Fruit fly (Drosophila melanogaster): ENCODE measurements around the gene CG4367.

The CG4367 gene

DNA sequence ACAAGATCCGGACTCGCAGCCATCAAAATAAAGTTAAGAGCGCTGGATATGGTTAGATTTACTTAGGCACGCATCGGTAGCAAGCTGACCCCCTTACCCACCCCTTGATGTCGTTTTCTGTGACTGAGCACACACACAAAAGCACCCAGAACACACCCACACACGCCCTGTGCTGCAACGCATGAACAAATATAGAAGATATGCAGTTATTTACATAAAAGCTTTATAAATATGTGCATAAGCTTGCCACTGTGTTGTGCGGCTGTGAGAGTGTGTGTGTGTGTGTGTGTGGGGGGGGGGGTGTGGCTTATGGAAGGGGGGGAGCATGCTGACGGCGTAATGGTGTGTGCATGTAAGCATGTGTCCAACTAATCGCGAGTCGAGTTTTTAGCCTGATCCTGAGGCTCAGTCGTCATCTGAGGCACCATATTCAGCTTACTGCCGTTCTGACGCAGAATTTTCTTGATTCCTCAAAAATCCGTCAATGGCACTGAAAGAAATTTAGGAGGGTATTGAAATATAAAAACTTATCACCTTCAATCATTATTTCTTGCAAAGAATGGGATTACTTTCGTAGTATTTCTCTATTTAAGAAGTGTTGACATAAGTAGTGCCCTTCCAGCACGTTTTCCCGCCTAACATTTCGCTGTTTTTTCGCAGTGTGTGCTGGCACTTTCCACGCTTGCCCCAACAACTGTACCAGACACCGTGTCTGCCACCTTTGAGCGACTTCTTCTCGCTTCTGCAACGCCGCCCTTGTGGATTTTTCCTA, 18.9 kb downstream of the CG4367 start (continued):
- TF ChIP-seq eve (GFP tag; optimal IDR thresholded peaks at IDR 0.05) (no peak), sima (GFP tag; optimal IDR thresholded peaks at IDR 0.05) (no peak), h (optimal IDR thresholded peaks at IDR 0.05) (no peak), YL-1 (GFP tag; optimal IDR thresholded peaks at IDR 0.05) (peak; percentile 3), CG33213 (GFP tag; optimal IDR thresholded peaks at IDR 0.05) (peak; percentile 9), HLHmδ (GFP tag; optimal IDR thresholded peaks at IDR 0.05) (peak; percentile 71), psq (GFP tag; optimal IDR thresholded peaks at IDR 0.05) (peak; percentile 57), caup (GFP tag; optimal IDR thresholded peaks at IDR 0.05; ENCODE audit: severe bottlenecking) (no peak), gsb (GFP tag; IDR thresholded peaks at IDR 0.05) (no peak), vvl (GFP tag; IDR thresholded peaks at IDR 0.05) (peak; percentile 53), CG3838 (GFP tag; optimal IDR thresholded peaks at IDR 0.05) (peak; percentile 28), CG10543 (GFP tag; optimal IDR thresholded peaks at IDR 0.05) (peak; percentile 49), Six4 (GFP tag; optimal IDR thresholded peaks at IDR 0.05) (no peak), CG1602 (GFP tag; optimal IDR thresholded peaks at IDR 0.05) (peak; percentile 38)

DNA sequence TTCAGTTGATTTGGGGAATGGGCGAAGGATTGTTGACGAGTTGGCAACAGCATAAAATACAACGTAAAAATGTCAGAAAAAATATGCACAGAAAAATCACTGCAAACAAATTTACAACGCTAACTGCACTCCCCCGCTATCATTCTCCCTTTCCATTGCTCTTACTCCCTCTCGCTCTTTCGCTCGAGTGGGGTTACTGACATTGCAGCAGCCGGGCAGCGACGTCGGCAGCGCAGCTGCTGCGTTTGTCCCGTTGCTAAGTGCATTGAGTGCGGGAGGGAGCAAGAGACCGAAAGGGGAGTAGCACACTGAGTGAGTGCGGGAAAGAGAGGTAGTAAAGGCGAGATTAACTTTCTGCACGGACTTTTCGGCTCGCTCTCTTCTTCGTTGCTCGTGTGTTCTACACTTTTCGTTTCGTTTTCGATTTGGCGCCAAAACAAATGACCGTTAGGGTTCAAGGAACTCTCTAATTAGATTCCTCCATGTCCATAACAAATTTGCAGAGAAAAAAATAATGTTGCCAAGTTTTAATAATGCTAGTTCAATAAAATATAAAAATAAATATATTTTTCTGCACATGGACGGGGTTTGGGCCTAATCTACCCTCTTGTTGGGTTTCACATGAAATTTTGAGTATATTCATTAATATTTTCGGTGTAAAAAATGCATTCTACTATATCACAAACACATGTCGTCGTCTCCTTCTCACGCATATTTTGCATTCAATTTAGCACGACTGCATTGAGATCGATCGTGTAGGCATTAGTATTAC, 20.5 kb downstream of the CG4367 start:
- TF ChIP-seq HLH54F (GFP tag; optimal IDR thresholded peaks at IDR 0.05) (no peak), crol (GFP tag; IDR thresholded peaks at IDR 0.05) (0 out of 2 replicates have a peak, but pooled peaks have one; percentile 26), Side (GFP tag; optimal IDR thresholded peaks at IDR 0.05) (no peak), CG2712 (tag; optimal IDR thresholded peaks at IDR 0.05) (peak; percentile 17), corto (GFP tag; optimal IDR thresholded peaks at IDR 0.05) (peak; percentile 6), CG18262 (tag; optimal IDR thresholded peaks at IDR 0.05) (peak; percentile 12), pan (optimal IDR thresholded peaks at IDR 0.05) (no peak), pan (GFP tag; optimal IDR thresholded peaks at IDR 0.05 in 1 of 2, IDR thresholded peaks at IDR 0.05 in 1 of 2) (no peak), Trl (optimal IDR thresholded peaks at IDR 0.05) (no peak), Trl (GFP tag; optimal IDR thresholded peaks at IDR 0.05) (no peak), HLHmδ (GFP tag; optimal IDR thresholded peaks at IDR 0.05) (no peak), cas (GFP tag; IDR thresholded peaks at IDR 0.05) (no peak), Hey (tag; optimal IDR thresholded peaks at IDR 0.05) (no peak), Drgx (GFP tag; IDR thresholded peaks at IDR 0.05) (peak; percentile 76), pho (GFP tag; optimal IDR thresholded peaks at IDR 0.05) (no peak), Hsf (GFP tag; optimal IDR thresholded peaks at IDR 0.05) (no peak), CG16815 (GFP tag; optimal IDR thresholded peaks at IDR 0.05) (no peak), YL-1 (GFP tag; optimal IDR thresholded peaks at IDR 0.05) (no peak), CG6765 (GFP tag; optimal IDR thresholded peaks at IDR 0.05) (no peak), Fer1 (GFP tag; optimal IDR thresholded peaks at IDR 0.05) (no peak), ttk (GFP tag; IDR thresholded peaks at IDR 0.05) (no peak), CG7745 (tag; optimal IDR thresholded peaks at IDR 0.05) (no peak), CG3726 (GFP tag; IDR thresholded peaks at IDR 0.05) (no peak), org-1 (GFP tag; optimal IDR thresholded peaks at IDR 0.05) (no peak), CG10979 (tag; optimal IDR thresholded peaks at IDR 0.05) (peak; percentile 7), Xrp1 (GFP tag; IDR thresholded peaks at IDR 0.05) (0 out of 2 replicates have a peak, but pooled peaks have one; percentile 27), CG1603 (tag; optimal IDR thresholded peaks at IDR 0.05) (no peak), Max (GFP tag; optimal IDR thresholded peaks at IDR 0.05) (no peak), CG4707 (GFP tag; optimal IDR thresholded peaks at IDR 0.05) (no peak), CG4282 (GFP tag; optimal IDR thresholded peaks at IDR 0.05) (no peak), Adf1 (GFP tag; IDR thresholded peaks at IDR 0.05) (no peak), Dp (GFP tag; optimal IDR thresholded peaks at IDR 0.05) (no peak), gem (tag; optimal IDR thresholded peaks at IDR 0.05) (peak; percentile 2), dmrt99B (tag; optimal IDR thresholded peaks at IDR 0.05) (no peak), vvl (GFP tag; IDR thresholded peaks at IDR 0.05) (no peak), tna (GFP tag; IDR thresholded peaks at IDR 0.05; ENCODE audit: partially characterized antibody) (no peak), CG30020 (tag; optimal IDR thresholded peaks at IDR 0.05) (no peak)
